Fruit fly (Drosophila melanogaster) whole organism, embryonic: ENCODE results near the gene Sirt4.

Experiments used
- Adf1 ChIP-seq: fragments of 200-800 bp; sonication (Bioruptor generic); IDR thresholded peaks from 2 replicates; pipeline ENCODE4 v1.3.6; 2022; ENCODE audit warnings: missing biosample characterization, missing genetic modification characterization
- Aef1 ChIP-seq: fragments of 200-800 bp; sonication (Bioruptor generic); IDR thresholded peaks from 3 replicates; pipeline ENCODE4 v1.3.6; 2022; ENCODE audit warnings: missing biosample characterization, missing genetic modification characterization
- Bgb ChIP-seq: fragments of 200-800 bp; sonication (Bioruptor generic); IDR thresholded peaks from 2 replicates; pipeline ENCODE4 v1.3.6; 2022; ENCODE audit warnings: missing biosample characterization, missing genetic modification characterization; ENCODE audit not compliant: partially characterized antibody
- BtbVII ChIP-seq: fragments of 200-800 bp; sonication (Bioruptor generic); optimal IDR thresholded peaks from 3 replicates; lab custom pipeline; 2017; ENCODE audit warnings: missing biosample characterization, mild to moderate bottlenecking, missing genetic modification characterization
- CG10274 ChIP-seq: fragments of 200-800 bp; sonication (Bioruptor generic); optimal IDR thresholded peaks from 3 replicates; lab custom pipeline; 2017; ENCODE audit warnings: missing biosample characterization, mild to moderate bottlenecking, missing genetic modification characterization
- CG10431 ChIP-seq: fragments of 200-800 bp; sonication (Bioruptor generic); optimal IDR thresholded peaks from 3 replicates; lab custom pipeline; 2018; ENCODE audit warnings: missing biosample characterization, mild to moderate bottlenecking, missing genetic modification characterization
- CG10565 ChIP-seq: fragments of 200-800 bp; sonication (Bioruptor generic); optimal IDR thresholded peaks from 3 replicates; lab custom pipeline; 2016; ENCODE audit warnings: missing biosample characterization, mild to moderate bottlenecking, missing genetic modification characterization
- CG12769 ChIP-seq: fragments of 200-800 bp; sonication (Bioruptor generic); optimal IDR thresholded peaks from 2 replicates; lab custom pipeline; 2019; ENCODE audit warnings: missing biosample characterization, mild to moderate bottlenecking, missing genetic modification characterization, moderate library complexity
- CG14014 ChIP-seq: fragments of 200-800 bp; sonication (Bioruptor generic); IDR thresholded peaks from 2 replicates; pipeline ENCODE4 v1.3.6; 2022; ENCODE audit warnings: missing biosample characterization, missing genetic modification characterization
- CG15479 ChIP-seq: fragments of 200-800 bp; sonication (Bioruptor generic); optimal IDR thresholded peaks from 3 replicates; lab custom pipeline; 2019; ENCODE audit warnings: missing biosample characterization, mild to moderate bottlenecking, missing genetic modification characterization, moderate library complexity
- CG18011 ChIP-seq: fragments of 200-800 bp; sonication (Bioruptor generic); optimal IDR thresholded peaks from 2 replicates; lab custom pipeline; 2017; ENCODE audit warnings: missing biosample characterization, missing genetic modification characterization, mild to moderate bottlenecking, moderate library complexity, missing genotype
- CG2129 ChIP-seq: fragments of 200-800 bp; sonication (Bioruptor generic); IDR thresholded peaks from 2 replicates; pipeline ENCODE4 v1.3.6; 2022; ENCODE audit warnings: missing biosample characterization, missing genetic modification characterization; ENCODE audit not compliant: partially characterized antibody
- CG30403 ChIP-seq: fragments of 200-800 bp; sonication (Bioruptor generic); optimal IDR thresholded peaks from 3 replicates; lab custom pipeline; 2016; ENCODE audit warnings: missing biosample characterization, missing genetic modification characterization
- CG30431 ChIP-seq: fragments of 200-800 bp; sonication (Bioruptor generic); optimal IDR thresholded peaks from 2 replicates; lab custom pipeline; 2017; ENCODE audit warnings: missing biosample characterization, missing genetic modification characterization
- CG3726 ChIP-seq: fragments of 200-800 bp; sonication (Bioruptor generic); IDR thresholded peaks from 3 replicates; pipeline ENCODE4, ENCODE4 v1.3.6; 2022; ENCODE audit warnings: missing biosample characterization, missing genetic modification characterization
- CG4328 ChIP-seq: fragments of 200-800 bp; sonication (Bioruptor generic); optimal IDR thresholded peaks from 3 replicates; lab custom pipeline; 2017; ENCODE audit warnings: missing biosample characterization, missing genetic modification reagents, missing genetic modification characterization
- CG4707 ChIP-seq: fragments of 200-800 bp; sonication (Bioruptor generic); optimal IDR thresholded peaks from 2 replicates; lab custom pipeline; 2018; ENCODE audit warnings: missing biosample characterization, mild to moderate bottlenecking, missing genetic modification characterization, moderate library complexity
- CG4730 ChIP-seq: fragments of 200-800 bp; sonication (Bioruptor generic); IDR thresholded peaks from 2 replicates; pipeline ENCODE4 v1.3.6; 2022; ENCODE audit warnings: missing biosample characterization, missing genetic modification characterization
- CG4820 ChIP-seq: fragments of 200-800 bp; sonication (Bioruptor generic); optimal IDR thresholded peaks from 3 replicates; lab custom pipeline; 2016; ENCODE audit warnings: missing biosample characterization, missing genetic modification characterization
- CG6175 ChIP-seq: fragments of 200-800 bp; sonication (Bioruptor generic); IDR thresholded peaks from 3 replicates; pipeline ENCODE4 v1.3.6; 2022; ENCODE audit warnings: missing biosample characterization, missing genetic modification characterization
- CG6765 ChIP-seq: fragments of 200-800 bp; sonication (Bioruptor generic); optimal IDR thresholded peaks from 3 replicates; lab custom pipeline; 2017; ENCODE audit warnings: missing biosample characterization, mild to moderate bottlenecking, missing genetic modification characterization
- CG9437 ChIP-seq: fragments of 200-800 bp; sonication (Bioruptor generic); optimal IDR thresholded peaks from 2 replicates; lab custom pipeline; 2018; ENCODE audit warnings: missing biosample characterization, mild to moderate bottlenecking, missing genetic modification characterization
- CG9609 ChIP-seq: fragments of 200-800 bp; sonication (Bioruptor generic); optimal IDR thresholded peaks from 3 replicates; lab custom pipeline; 2016; ENCODE audit warnings: missing biosample characterization, missing genetic modification characterization
- CTCF ChIP-seq: fragments of 200-800 bp; sonication (Bioruptor generic); optimal IDR thresholded peaks from 2 replicates; lab custom pipeline; 2017; ENCODE audit warnings: missing biosample characterization, mild to moderate bottlenecking, missing genetic modification characterization, moderate library complexity
- D19A ChIP-seq: fragments of 200-800 bp; optimal IDR thresholded peaks from 3 replicates; lab custom pipeline; 2019; ENCODE audit warnings: missing biosample characterization, mild to moderate bottlenecking, missing genetic modification characterization, moderate library complexity
- Dip3 ChIP-seq: fragments of 200-800 bp; sonication (Bioruptor generic); optimal IDR thresholded peaks from 3 replicates; lab custom pipeline; 2016; ENCODE audit warnings: missing biosample characterization, missing genetic modification characterization
- Fer2 ChIP-seq: fragments of 200-800 bp; sonication (Bioruptor generic); optimal IDR thresholded peaks from 2 replicates; lab custom pipeline; 2018; ENCODE audit warnings: missing biosample characterization, mild to moderate bottlenecking, missing genetic modification characterization, moderate library complexity
- HmgD ChIP-seq: fragments of 200-800 bp; sonication (Bioruptor generic); optimal IDR thresholded peaks from 3 replicates; lab custom pipeline; 2016; ENCODE audit warnings: missing biosample characterization, missing genetic modification characterization
- NFAT ChIP-seq: fragments of 200-800 bp; sonication (Bioruptor generic); IDR thresholded peaks from 2 replicates; pipeline ENCODE4 v1.3.6; 2022; ENCODE audit warnings: missing biosample characterization, missing genetic modification characterization
- NfI ChIP-seq: fragments of 200-800 bp; sonication (Bioruptor generic); optimal IDR thresholded peaks from 3 replicates; lab custom pipeline; 2018; ENCODE audit warnings: missing biosample characterization, mild to moderate bottlenecking, missing genetic modification characterization, moderate library complexity
- Pdp1 ChIP-seq, 2 experiments: fragments of 200-800 bp; sonication (Bioruptor generic); optimal IDR thresholded peaks; 3 replicates each; lab custom pipeline; 2016; ENCODE audit warnings: missing biosample characterization in 2 of 2, missing genetic modification characterization in 2 of 2, mild to moderate bottlenecking in 1 of 2, moderate library complexity in 1 of 2
- Rfx ChIP-seq: fragments of 200-800 bp; sonication (Bioruptor generic); IDR thresholded peaks from 2 replicates; pipeline ENCODE4 v1.3.6; 2022; ENCODE audit warnings: missing biosample characterization, missing genetic modification characterization
- Side ChIP-seq: fragments of 200-800 bp; sonication (Bioruptor generic); optimal IDR thresholded peaks from 2 replicates; lab custom pipeline; 2016; ENCODE audit warnings: missing biosample characterization, missing genetic modification characterization
- Six4 ChIP-seq: fragments of 200-800 bp; sonication (Bioruptor generic); optimal IDR thresholded peaks from 2 replicates; lab custom pipeline; 2016; ENCODE audit warnings: missing biosample characterization, missing genetic modification characterization
- Sox102F ChIP-seq: fragments of 200-800 bp; sonication (Bioruptor generic); optimal IDR thresholded peaks from 2 replicates; lab custom pipeline; 2018; ENCODE audit warnings: missing biosample characterization, mild to moderate bottlenecking, missing genetic modification characterization, moderate library complexity
- bowl ChIP-seq: fragments of 200-800 bp; sonication (Bioruptor generic); IDR thresholded peaks from 2 replicates; pipeline ENCODE4 v1.3.6; 2022; ENCODE audit warnings: missing biosample characterization, missing genetic modification characterization
- bsh ChIP-seq, 2 experiments: fragments of 200-800 bp; sonication (Bioruptor generic); optimal IDR thresholded peaks; 2 replicates each; lab custom pipeline; 2017 to 2018; ENCODE audit warnings: mild to moderate bottlenecking in 2 of 2, missing biosample characterization in 2 of 2, missing genetic modification characterization in 2 of 2, moderate library complexity in 1 of 2
- danr ChIP-seq: fragments of 200-800 bp; sonication (Bioruptor generic); IDR thresholded peaks from 2 replicates; pipeline ENCODE4 v1.3.6; 2022; ENCODE audit warnings: missing biosample characterization, missing genetic modification characterization
- dpn ChIP-seq, 2 experiments: fragments of 200-800 bp; sonication (Bioruptor generic); optimal IDR thresholded peaks; 3 replicates each; lab custom pipeline; 2016; ENCODE audit warnings: missing biosample characterization in 2 of 2, missing genetic modification characterization in 2 of 2
- en ChIP-seq: fragments of 200-800 bp; sonication (Bioruptor generic); optimal IDR thresholded peaks from 2 replicates; lab custom pipeline; 2016; ENCODE audit warnings: missing biosample characterization, missing genetic modification characterization
- fd64A ChIP-seq: fragments of 200-800 bp; sonication (Bioruptor generic); optimal IDR thresholded peaks from 3 replicates; lab custom pipeline; 2018; ENCODE audit warnings: missing biosample characterization, mild to moderate bottlenecking, missing genetic modification characterization
- gsb-n ChIP-seq: fragments of 200-800 bp; sonication (Bioruptor generic); optimal IDR thresholded peaks from 3 replicates; lab custom pipeline; 2018; ENCODE audit warnings: missing biosample characterization, mild to moderate bottlenecking, missing genetic modification characterization
- lmd ChIP-seq: fragments of 200-800 bp; sonication (Bioruptor generic); IDR thresholded peaks from 2 replicates; pipeline ENCODE4 v1.3.6; 2022; ENCODE audit warnings: missing biosample characterization, missing genetic modification characterization
- luna ChIP-seq: fragments of 200-800 bp; sonication (Bioruptor generic); optimal IDR thresholded peaks from 2 replicates; lab custom pipeline; 2016; ENCODE audit warnings: missing biosample characterization, missing genetic modification characterization
- peb ChIP-seq: fragments of 200-800 bp; sonication (Bioruptor generic); IDR thresholded peaks from 2 replicates; pipeline ENCODE4 v1.3.6; 2022; ENCODE audit warnings: missing biosample characterization, missing genetic modification characterization
- rib ChIP-seq: fragments of 200-800 bp; sonication (Bioruptor generic); IDR thresholded peaks from 2 replicates; pipeline ENCODE4 v1.3.6; 2022; ENCODE audit warnings: missing biosample characterization, missing genetic modification characterization
- sd ChIP-seq: fragments of 200-800 bp; sonication (Bioruptor generic); optimal IDR thresholded peaks from 3 replicates; lab custom pipeline; 2018; ENCODE audit warnings: missing biosample characterization, mild to moderate bottlenecking, missing genetic modification characterization, moderate library complexity
- so ChIP-seq: fragments of 200-800 bp; sonication (Bioruptor generic); IDR thresholded peaks from 3 replicates; pipeline ENCODE4 v1.3.6; 2022; ENCODE audit warnings: missing biosample characterization, missing genetic modification characterization
- tx ChIP-seq: fragments of 200-800 bp; sonication (Bioruptor generic); optimal IDR thresholded peaks from 2 replicates; lab custom pipeline; 2016; ENCODE audit warnings: missing biosample characterization, missing genetic modification characterization
- wek ChIP-seq: fragments of 200-800 bp; sonication (Bioruptor generic); optimal IDR thresholded peaks from 3 replicates; lab custom pipeline; 2018; ENCODE audit warnings: missing biosample characterization, mild to moderate bottlenecking, missing genetic modification characterization, moderate library complexity
- wor ChIP-seq: fragments of 200-800 bp; sonication (Bioruptor generic); IDR thresholded peaks from 2 replicates; pipeline ENCODE4 v1.3.6; 2022; ENCODE audit warnings: missing biosample characterization, missing genetic modification characterization

Sirt4 gene

dm6 chrX:5638588-5638987 lies 27.2 kb downstream of the Sirt4 start (continued):
- TF ChIP-seq HmgD (peak; percentile 37), Adf1 (peak; percentile 88), en (GFP tag; lab: Kevin White, UChicago) (no peak), Bgb (no peak), CG9437 (GFP tag; lab: Kevin White, UChicago) (no peak), CG2129 (GFP tag; lab: Robert Waterston, UW) (no peak), Six4 (GFP tag; lab: Kevin White, UChicago) (peak; percentile 19), fd64A (GFP tag; lab: Kevin White, UChicago) (no peak), CG4730 (peak; percentile 40; the same call in 1 of the 2 replicates), tx (GFP tag; lab: Kevin White, UChicago) (peak; percentile 40), NFAT (GFP tag; lab: Robert Waterston, UW) (0 out of 2 replicates have a peak, but pooled peaks have one; percentile 19), luna (GFP tag; lab: Kevin White, UChicago) (no peak), NfI (GFP tag; lab: Kevin White, UChicago) (peak; percentile 53), CG10431 (GFP tag; lab: Kevin White, UChicago) (no peak), BtbVII (GFP tag; lab: Kevin White, UChicago) (peak; percentile 62), bsh (GFP tag; optimal IDR thresholded peaks at IDR 0.05; lab: Kevin White, UChicago) (peak in 1 of 2 experiments; percentile 70), Dip3 (GFP tag; lab: Kevin White, UChicago) (peak; percentile 44), CG10565 (GFP tag; lab: Kevin White, UChicago) (no peak), CG9609 (GFP tag; lab: Kevin White, UChicago) (peak; percentile 52), CG4707 (GFP tag; lab: Kevin White, UChicago) (peak; percentile 95), CG6765 (no peak), Aef1 (GFP tag; lab: Robert Waterston, UW) (peak; percentile 49; the same call in 1 of the 3 replicates), CG3726 (0 out of 3 replicates have a peak, but pooled peaks have one; percentile 21), gsb-n (tag; lab: Kevin White, UChicago) (no peak), dpn (GFP tag; optimal IDR thresholded peaks at IDR 0.05; lab: Kevin White, UChicago) (peak; percentile 25 to 27), Rfx (GFP tag; lab: Robert Waterston, UW) (peak; percentile 69), so (GFP tag; lab: Robert Waterston, UW) (no peak; the same call in 2 of the 3 replicates), CG14014 (GFP tag; lab: Robert Waterston, UW) (peak; percentile 82), peb (GFP tag; lab: Robert Waterston, UW) (peak; percentile 49; the same call in 1 of the 2 replicates), Pdp1 (GFP tag; optimal IDR thresholded peaks at IDR 0.05; lab: Kevin White, UChicago) (peak in 1 of 2 experiments; percentile 42), lmd (peak; percentile 67), CG4820 (GFP tag; lab: Kevin White, UChicago) (peak; percentile 25), CG18011 (GFP tag; lab: Kevin White, UChicago) (no peak), CTCF (GFP tag; lab: Kevin White, UChicago) (no peak), Side (GFP tag; lab: Kevin White, UChicago) (peak; percentile 50), danr (no peak), bowl (GFP tag; lab: Robert Waterston, UW) (no peak), CG30431 (GFP tag; lab: Kevin White, UChicago) (peak; percentile 29), CG15479 (GFP tag; lab: Kevin White, UChicago) (no peak), CG4328 (GFP tag; lab: Kevin White, UChicago) (no peak), rib (GFP tag; lab: Robert Waterston, UW) (peak; percentile 61; the same call in 1 of the 2 replicates), sd (no peak), CG12769 (no peak), D19A (tag; lab: Kevin White, UChicago) (peak; percentile 9), Sox102F (peak; percentile 59), wor (GFP tag; lab: Robert Waterston, UW) (no peak), CG30403 (peak; percentile 28), wek (GFP tag; lab: Kevin White, UChicago) (no peak), CG10274 (GFP tag; lab: Kevin White, UChicago) (no peak), Fer2 (tag; lab: Kevin White, UChicago) (peak; percentile 39), CG6175 (GFP tag; lab: Robert Waterston, UW) (0 out of 3 replicates have a peak, but pooled peaks have one; percentile 14)
